Worm (Caenorhabditis elegans) whole organism, mixed stage, embryonic: Measurements from ENCODE around the gene C15H11.13.
A peak's percentile ranks its signal among the peaks of the same experiment; 100 is the strongest.

Source experiments
- M03D4.4 ChIP-seq: sonication (generic microtip); optimal IDR thresholded peaks from 2 replicates; lab custom pipeline; 2017; ENCODE audit warnings: mild to moderate bottlenecking, missing genetic modification characterization, missing compliant biosample characterization
- bed-3 ChIP-seq: fragments of 200-800 bp; sonication (Bioruptor generic); optimal IDR thresholded peaks from 3 replicates; lab custom pipeline; 2018; ENCODE audit warnings: mild to moderate bottlenecking, missing genetic modification characterization, moderate library complexity, missing compliant biosample characterization
- blmp-1 ChIP-seq: fragments of 150-350 bp; optimal IDR thresholded peaks from 2 replicates; lab custom pipeline; 2014; ENCODE audit warnings: missing biosample characterization, missing genetic modification characterization
- ceh-39 ChIP-seq: fragments of 150-350 bp; optimal IDR thresholded peaks from 2 replicates; lab custom pipeline; 2014; ENCODE audit warnings: missing biosample characterization, missing genetic modification characterization
- ceh-43 ChIP-seq: fragments of 200-800 bp; sonication (Bioruptor generic); optimal IDR thresholded peaks from 2 replicates; lab custom pipeline; 2018; ENCODE audit warnings: mild to moderate bottlenecking, missing genetic modification characterization, moderate library complexity, missing compliant biosample characterization
- ceh-83 ChIP-seq: fragments of 200-800 bp; sonication (Bioruptor generic); optimal IDR thresholded peaks from 2 replicates; lab custom pipeline; 2018; ENCODE audit warnings: mild to moderate bottlenecking, missing genetic modification characterization, missing compliant biosample characterization
- ces-1 ChIP-seq: fragments of 150-350 bp; optimal IDR thresholded peaks from 2 replicates; lab custom pipeline; 2014; ENCODE audit warnings: missing biosample characterization, missing genetic modification reagents, missing genetic modification characterization
- cnd-1 ChIP-seq: fragments of 200-800 bp; sonication (Bioruptor generic); optimal IDR thresholded peaks from 2 replicates; lab custom pipeline; 2018; ENCODE audit warnings: mild to moderate bottlenecking, missing genetic modification characterization, missing compliant biosample characterization
- drap-1 ChIP-seq: fragments of 200-800 bp; sonication (Bioruptor generic); optimal IDR thresholded peaks from 3 replicates; lab custom pipeline; 2018; ENCODE audit warnings: mild to moderate bottlenecking, missing genetic modification characterization, missing compliant biosample characterization
- elt-1 ChIP-seq: sonication (generic microtip); optimal IDR thresholded peaks from 2 replicates; lab custom pipeline; 2017; ENCODE audit warnings: missing genetic modification characterization, mild to moderate bottlenecking, missing compliant biosample characterization, antibody characterized with exemption, moderate library complexity, borderline replicate concordance; ENCODE audit not compliant: insufficient read depth
- elt-3 ChIP-seq: fragments of 150-350 bp; optimal IDR thresholded peaks from 2 replicates; lab custom pipeline; 2014; ENCODE audit warnings: missing biosample characterization, missing genetic modification characterization
- flh-1 ChIP-seq: fragments of 200-800 bp; sonication (Bioruptor generic); optimal IDR thresholded peaks from 2 replicates; lab custom pipeline; 2018; ENCODE audit warnings: mild to moderate bottlenecking, missing genetic modification characterization, moderate library complexity, missing compliant biosample characterization
- ham-2 ChIP-seq: fragments of 200-800 bp; sonication (Bioruptor generic); optimal IDR thresholded peaks from 2 replicates; lab custom pipeline; 2018; ENCODE audit warnings: mild to moderate bottlenecking, missing genetic modification characterization, missing compliant biosample characterization
- hlh-1 ChIP-seq: fragments of 150-350 bp; optimal IDR thresholded peaks from 2 replicates; lab custom pipeline; 2014; ENCODE audit warnings: missing biosample characterization, missing genetic modification reagents, missing genetic modification characterization
- lin-13 ChIP-seq: fragments of 150-350 bp; optimal IDR thresholded peaks from 2 replicates; lab custom pipeline; 2014; ENCODE audit warnings: missing biosample characterization, missing genetic modification characterization
- lin-32 ChIP-seq: fragments of 200-800 bp; sonication (Bioruptor generic); optimal IDR thresholded peaks from 2 replicates; lab custom pipeline; 2018; ENCODE audit warnings: mild to moderate bottlenecking, missing genetic modification characterization, missing compliant biosample characterization
- lsy-2 ChIP-seq: fragments of 150-350 bp; optimal IDR thresholded peaks from 2 replicates; lab custom pipeline; 2014; ENCODE audit warnings: missing biosample characterization, missing genetic modification characterization
- mab-5 ChIP-seq: fragments of 150-350 bp; optimal IDR thresholded peaks from 2 replicates; lab custom pipeline; 2014; ENCODE audit warnings: missing biosample characterization, missing genetic modification characterization
- mep-1 ChIP-seq: fragments of 150-350 bp; optimal IDR thresholded peaks from 2 replicates; lab custom pipeline; 2017; ENCODE audit warnings: missing biosample characterization, missing genetic modification reagents, missing genetic modification characterization, inconsistent platforms
- mls-2 ChIP-seq: sonication (generic microtip); optimal IDR thresholded peaks from 2 replicates; lab custom pipeline; 2016; ENCODE audit warnings: mild to moderate bottlenecking, missing genetic modification characterization, moderate library complexity, missing compliant biosample characterization
- nhr-12 ChIP-seq: fragments of 150-350 bp; optimal IDR thresholded peaks from 2 replicates; lab custom pipeline; 2014; ENCODE audit warnings: missing biosample characterization, missing genetic modification characterization
- nhr-2 ChIP-seq: fragments of 150-350 bp; optimal IDR thresholded peaks from 2 replicates; lab custom pipeline; 2014; ENCODE audit warnings: missing biosample characterization, missing genetic modification characterization
- nhr-237 ChIP-seq: fragments of 150-350 bp; optimal IDR thresholded peaks from 2 replicates; lab custom pipeline; 2014; ENCODE audit warnings: missing biosample characterization, missing genetic modification characterization
- nhr-28 ChIP-seq: fragments of 150-350 bp; optimal IDR thresholded peaks from 2 replicates; lab custom pipeline; 2014; ENCODE audit warnings: missing biosample characterization, missing genetic modification characterization
- nhr-76 ChIP-seq: sonication (generic microtip); optimal IDR thresholded peaks from 2 replicates; lab custom pipeline; 2017; ENCODE audit warnings: missing biosample characterization, missing genetic modification characterization
- pha-4 ChIP-seq: fragments of 150-350 bp; optimal IDR thresholded peaks from 2 replicates; lab custom pipeline; 2018; ENCODE audit warnings: missing biosample characterization, missing genetic modification reagents, missing genetic modification characterization
- sem-2 ChIP-seq: fragments of 200-800 bp; sonication (Bioruptor generic); optimal IDR thresholded peaks from 2 replicates; lab custom pipeline; 2018; ENCODE audit warnings: mild to moderate bottlenecking, missing genetic modification characterization, missing compliant biosample characterization
- snpc-4 ChIP-seq: fragments of 150-350 bp; optimal IDR thresholded peaks from 2 replicates; lab custom pipeline; 2014; ENCODE audit warnings: missing biosample characterization, missing genetic modification characterization
- sptf-1 ChIP-seq: sonication (generic microtip); optimal IDR thresholded peaks from 2 replicates; lab custom pipeline; 2017; ENCODE audit warnings: mild to moderate bottlenecking, missing genetic modification characterization, moderate library complexity, missing compliant biosample characterization
- tbx-8 ChIP-seq: fragments of 200-800 bp; sonication (Bioruptor generic); optimal IDR thresholded peaks from 2 replicates; lab custom pipeline; 2018; ENCODE audit warnings: mild to moderate bottlenecking, missing genetic modification characterization, moderate library complexity, missing compliant biosample characterization
- unc-120 ChIP-seq: sonication (generic microtip); optimal IDR thresholded peaks from 2 replicates; lab custom pipeline; 2017; ENCODE audit warnings: missing genetic modification characterization, missing compliant biosample characterization; ENCODE audit not compliant: poor library complexity, severe bottlenecking
- unc-39 ChIP-seq: fragments of 150-350 bp; optimal IDR thresholded peaks from 2 replicates; lab custom pipeline; 2014; ENCODE audit warnings: missing biosample characterization, missing genetic modification characterization
- unc-62 ChIP-seq: fragments of 150-350 bp; optimal IDR thresholded peaks from 2 replicates; lab custom pipeline; 2014; ENCODE audit warnings: missing biosample characterization, missing genetic modification reagents, missing genetic modification characterization
- zip-8 ChIP-seq: fragments of 150-350 bp; optimal IDR thresholded peaks from 2 replicates; lab custom pipeline; 2014; ENCODE audit warnings: missing biosample characterization, missing genetic modification characterization
- ztf-11 ChIP-seq: fragments of 150-350 bp; optimal IDR thresholded peaks from 2 replicates; lab custom pipeline; 2014; ENCODE audit warnings: missing biosample characterization, missing genetic modification characterization

C15H11.13 gene

ce11 chrV:14394743-14395142 is at the start of gene C15H11.13:
Gene C15H11.13, plus strand, starts transcription at chrV:14395043.
- TF ChIP-seq mls-2 (tag; lab: Kevin White, UChicago): no peak
- TF ChIP-seq ceh-39 (tag; lab: Kevin White, UChicago): no peak
- TF ChIP-seq lin-32: no peak
- TF ChIP-seq nhr-2 (tag; lab: Kevin White, UChicago): no peak
- no peak for TF ChIP-seq drap-1 (GFP tag; lab: Kevin White, UChicago)
- no peak for TF ChIP-seq pha-4 (tag; lab: Kevin White, UChicago)
- TF ChIP-seq hlh-1: no peak
- TF ChIP-seq, all 35 proteins: peak for 0

- no peak for TF ChIP-seq lin-32
- no peak for TF ChIP-seq unc-39 (tag; lab: Kevin White, UChicago)
- no peak for TF ChIP-seq flh-1
- no peak for TF ChIP-seq ceh-83 (GFP tag; lab: Kevin White, UChicago)
- TF ChIP-seq nhr-12: no peak
- TF ChIP-seq mab-5 (tag; lab: Kevin White, UChicago): no peak
- TF ChIP-seq unc-62: peak; percentile 27
- no peak for TF ChIP-seq blmp-1 (tag; lab: Kevin White, UChicago)
- TF ChIP-seq nhr-2 (tag; lab: Kevin White, UChicago): peak; percentile 8
- TF ChIP-seq snpc-4 (tag; lab: Kevin White, UChicago): no peak
- no peak for TF ChIP-seq sem-2 (GFP tag; lab: Kevin White, UChicago)
- TF ChIP-seq hlh-1: peak; percentile 40
- TF ChIP-seq nhr-28 (tag; lab: Kevin White, UChicago): no peak
- no peak for TF ChIP-seq nhr-76 (tag; lab: Kevin White, UChicago)
- peak; percentile 56 for TF ChIP-seq sptf-1 (tag; lab: Kevin White, UChicago)
- TF ChIP-seq unc-120: no peak
- TF ChIP-seq bed-3: no peak
- no peak for TF ChIP-seq elt-3 (tag; lab: Kevin White, UChicago)
- TF ChIP-seq ztf-11 (tag; lab: Kevin White, UChicago): no peak
- TF ChIP-seq ham-2 (GFP tag; lab: Kevin White, UChicago): no peak
- peak; percentile 97 for TF ChIP-seq mep-1 (tag; lab: Kevin White, UChicago)
- TF ChIP-seq ceh-43 (GFP tag; lab: Kevin White, UChicago): no peak
- TF ChIP-seq nhr-237 (tag; lab: Kevin White, UChicago): peak; percentile 86
- no peak for TF ChIP-seq mls-2 (tag; lab: Kevin White, UChicago)
- no peak for TF ChIP-seq tbx-8
- no peak for TF ChIP-seq zip-8 (tag; lab: Kevin White, UChicago)
- peak; percentile 70 for TF ChIP-seq lin-13
- peak; percentile 2 for TF ChIP-seq cnd-1 (tag; lab: Kevin White, UChicago)
- peak; percentile 49 for TF ChIP-seq drap-1 (GFP tag; lab: Kevin White, UChicago)
- TF ChIP-seq elt-1: no peak
- peak; percentile 58 for TF ChIP-seq pha-4 (tag; lab: Kevin White, UChicago)
- TF ChIP-seq ces-1 (GFP tag; lab: Kevin White, UChicago): no peak
- no peak for TF ChIP-seq M03D4.4 (tag; lab: Kevin White, UChicago)
- TF ChIP-seq lsy-2 (tag; lab: Kevin White, UChicago): peak; percentile 84
- TF ChIP-seq ceh-39 (tag; lab: Kevin White, UChicago): peak; percentile 12
These were observed 47.5 kb upstream of the C15H11.13 start, which contains the start of gene cept-2 for ce11 chrV:14347234-14347826. Gene cept-2, plus strand, starts transcription at chrV:14347766.

ce11 chrV:14350498-14350897 is 44.3 kb upstream of the C15H11.13 start:
- no peak for TF ChIP-seq snpc-4 (tag; lab: Kevin White, UChicago)

- TF ChIP-seq elt-3 (tag; lab: Kevin White, UChicago) (no peak), ztf-11 (tag; lab: Kevin White, UChicago) (peak; percentile 12), unc-120 (no peak), nhr-76 (tag; lab: Kevin White, UChicago) (no peak), ceh-83 (GFP tag; lab: Kevin White, UChicago) (peak; percentile 32), elt-1 (no peak), M03D4.4 (tag; lab: Kevin White, UChicago) (peak; percentile 2), unc-62 (peak; percentile 9), sem-2 (GFP tag; lab: Kevin White, UChicago) (no peak), bed-3 (no peak), lsy-2 (tag; lab: Kevin White, UChicago) (peak; percentile 31), ces-1 (GFP tag; lab: Kevin White, UChicago) (peak; percentile 9), tbx-8 (no peak), nhr-237 (tag; lab: Kevin White, UChicago) (peak; percentile 56), lin-32 (no peak), mep-1 (tag; lab: Kevin White, UChicago) (peak; percentile 6), drap-1 (GFP tag; lab: Kevin White, UChicago) (peak; percentile 58), ham-2 (GFP tag; lab: Kevin White, UChicago) (peak; percentile 54)
These were observed 43.9 kb upstream of the C15H11.13 start for ce11 chrV:14350949-14351348.
